Worm (Caenorhabditis elegans) whole organism, late embryonic: Measurements from ENCODE around the gene M02D8.3.
"Not testable (repeated sequence)": the region's sequence is repeated elsewhere in the genome, so short reads cannot be mapped to it uniquely, and the experiment has no call there.

Source experiments
- C08G9.2 ChIP-seq: sonication (generic microtip); optimal IDR thresholded peaks from 2 replicates; lab custom pipeline; 2016; ENCODE audit warnings: mild to moderate bottlenecking, missing genetic modification characterization, moderate library complexity, missing compliant biosample characterization
- C38D4.7 ChIP-seq: fragments of 200-800 bp; sonication (Bioruptor generic); optimal IDR thresholded peaks from 2 replicates; lab custom pipeline; 2018; ENCODE audit warnings: mild to moderate bottlenecking, missing genetic modification characterization, moderate library complexity, missing compliant biosample characterization
- K09A11.1 ChIP-seq: sonication (generic microtip); optimal IDR thresholded peaks from 2 replicates; lab custom pipeline; 2017; ENCODE audit warnings: antibody characterized with exemption, mild to moderate bottlenecking, missing genetic modification characterization, missing compliant biosample characterization; ENCODE audit not compliant: insufficient read depth
- ahr-1 ChIP-seq: sonication (generic microtip); optimal IDR thresholded peaks from 2 replicates; lab custom pipeline; 2016; ENCODE audit warnings: missing genetic modification characterization, missing compliant biosample characterization
- ceh-14 ChIP-seq: sonication (generic microtip); optimal IDR thresholded peaks from 2 replicates; lab custom pipeline; 2016; ENCODE audit warnings: missing genotype, missing genetic modification characterization, missing compliant biosample characterization
- ceh-18 ChIP-seq: sonication (generic microtip); optimal IDR thresholded peaks from 2 replicates; lab custom pipeline; 2016; ENCODE audit warnings: missing genetic modification characterization, missing compliant biosample characterization
- ceh-24 ChIP-seq: sonication (generic microtip); optimal IDR thresholded peaks from 2 replicates; lab custom pipeline; 2016; ENCODE audit warnings: mild to moderate bottlenecking, missing genetic modification characterization, missing compliant biosample characterization
- ceh-30 ChIP-seq: fragments of 150-350 bp; optimal IDR thresholded peaks from 2 replicates; lab custom pipeline; 2014; ENCODE audit warnings: missing biosample characterization, missing genetic modification characterization
- ceh-34 ChIP-seq: sonication (generic microtip); optimal IDR thresholded peaks from 2 replicates; lab custom pipeline; 2016; ENCODE audit warnings: mild to moderate bottlenecking, missing genetic modification characterization, missing compliant biosample characterization
- ceh-48 ChIP-seq: sonication (generic microtip); optimal IDR thresholded peaks from 2 replicates; lab custom pipeline; 2016; ENCODE audit warnings: missing genetic modification characterization, inconsistent platforms, missing compliant biosample characterization
- ceh-9 ChIP-seq: sonication (generic microtip); optimal IDR thresholded peaks from 2 replicates; lab custom pipeline; 2016; ENCODE audit warnings: mild to moderate bottlenecking, missing genetic modification characterization, inconsistent platforms, missing compliant biosample characterization
- che-1 ChIP-seq: sonication (generic microtip); optimal IDR thresholded peaks from 2 replicates; lab custom pipeline; 2016; ENCODE audit warnings: mild to moderate bottlenecking, missing genetic modification characterization, missing compliant biosample characterization
- dmd-4 ChIP-seq: sonication (generic microtip); optimal IDR thresholded peaks from 2 replicates; lab custom pipeline; 2016; ENCODE audit warnings: borderline replicate concordance, missing genetic modification characterization, missing compliant biosample characterization
- elt-2 ChIP-seq: sonication (generic microtip); optimal IDR thresholded peaks from 2 replicates; lab custom pipeline; 2016; ENCODE audit warnings: missing genetic modification reagents, missing genetic modification characterization, missing compliant biosample characterization
- elt-4 ChIP-seq: sonication (generic microtip); optimal IDR thresholded peaks from 2 replicates; lab custom pipeline; 2016; ENCODE audit warnings: missing genetic modification characterization, missing compliant biosample characterization
- ets-4 ChIP-seq: sonication (generic microtip); optimal IDR thresholded peaks from 2 replicates; lab custom pipeline; 2016; ENCODE audit warnings: missing genetic modification characterization, missing compliant biosample characterization
- eyg-1 ChIP-seq: sonication (generic microtip); optimal IDR thresholded peaks from 2 replicates; lab custom pipeline; 2016; ENCODE audit warnings: missing genotype, missing genetic modification characterization, missing compliant biosample characterization
- fax-1 ChIP-seq: sonication (generic microtip); optimal IDR thresholded peaks from 2 replicates; lab custom pipeline; 2016; ENCODE audit warnings: missing genotype, missing genetic modification characterization, missing compliant biosample characterization
- fkh-10 ChIP-seq: fragments of 150-350 bp; optimal IDR thresholded peaks from 2 replicates; lab custom pipeline; 2014; ENCODE audit warnings: missing biosample characterization, missing genetic modification reagents, missing genetic modification characterization
- gmeb-2 ChIP-seq: sonication (generic microtip); optimal IDR thresholded peaks from 2 replicates; lab custom pipeline; 2016; ENCODE audit warnings: missing genetic modification characterization, inconsistent platforms, missing compliant biosample characterization
- hlh-13 ChIP-seq: fragments of 200-800 bp; sonication (Bioruptor generic); optimal IDR thresholded peaks from 2 replicates; lab custom pipeline; 2018; ENCODE audit warnings: mild to moderate bottlenecking, missing genetic modification characterization, missing compliant biosample characterization
- hlh-30 ChIP-seq: sonication (generic microtip); optimal IDR thresholded peaks from 2 replicates; lab custom pipeline; 2017; ENCODE audit warnings: antibody characterized with exemption, missing genetic modification characterization, missing compliant biosample characterization; ENCODE audit not compliant: insufficient read depth
- hlh-6 ChIP-seq: sonication (generic microtip); optimal IDR thresholded peaks from 2 replicates; lab custom pipeline; 2016; ENCODE audit warnings: missing genotype, missing genetic modification characterization, missing compliant biosample characterization
- hlh-8 ChIP-seq: sonication (generic microtip); optimal IDR thresholded peaks from 2 replicates; lab custom pipeline; 2016; ENCODE audit warnings: missing genotype, missing genetic modification characterization, missing compliant biosample characterization
- lim-6 ChIP-seq: sonication (generic microtip); optimal IDR thresholded peaks from 2 replicates; lab custom pipeline; 2016; ENCODE audit warnings: missing genetic modification characterization, missing compliant biosample characterization
- lin-11 ChIP-seq: fragments of 200-800 bp; sonication (Bioruptor generic); optimal IDR thresholded peaks from 2 replicates; lab custom pipeline; 2018; ENCODE audit warnings: mild to moderate bottlenecking, missing genetic modification characterization, missing compliant biosample characterization
- madf-2 ChIP-seq: sonication (generic microtip); optimal IDR thresholded peaks from 2 replicates; lab custom pipeline; 2017; ENCODE audit warnings: missing genetic modification characterization, missing compliant biosample characterization
- mec-3 ChIP-seq: sonication (generic microtip); optimal IDR thresholded peaks from 2 replicates; lab custom pipeline; 2016; ENCODE audit warnings: borderline replicate concordance, missing genetic modification characterization, missing compliant biosample characterization
- nfya-1 ChIP-seq: sonication (generic microtip); optimal IDR thresholded peaks from 2 replicates; lab custom pipeline; 2017; ENCODE audit warnings: missing genetic modification characterization, mild to moderate bottlenecking, missing compliant biosample characterization, antibody characterized with exemption, moderate library complexity
- nhr-11 ChIP-seq: fragments of 150-350 bp; optimal IDR thresholded peaks from 2 replicates; lab custom pipeline; 2014; ENCODE audit warnings: missing biosample characterization, missing genetic modification characterization
- npax-4 ChIP-seq: sonication (generic microtip); optimal IDR thresholded peaks from 2 replicates; lab custom pipeline; 2016; ENCODE audit warnings: missing genetic modification characterization, missing compliant biosample characterization
- odd-2 ChIP-seq: sonication (generic microtip); optimal IDR thresholded peaks from 2 replicates; lab custom pipeline; 2017; ENCODE audit warnings: antibody characterized with exemption, mild to moderate bottlenecking, missing genetic modification characterization, missing compliant biosample characterization
- pat-9 ChIP-seq: fragments of 200-800 bp; sonication (Bioruptor generic); optimal IDR thresholded peaks from 2 replicates; lab custom pipeline; 2018; ENCODE audit warnings: mild to moderate bottlenecking, missing genetic modification characterization, moderate library complexity, missing compliant biosample characterization
- pax-1 ChIP-seq: fragments of 150-350 bp; optimal IDR thresholded peaks from 2 replicates; lab custom pipeline; 2014; ENCODE audit warnings: missing biosample characterization, missing genetic modification characterization
- pha-2 ChIP-seq: sonication (generic microtip); optimal IDR thresholded peaks from 2 replicates; lab custom pipeline; 2017; ENCODE audit warnings: mild to moderate bottlenecking, missing genetic modification characterization, missing compliant biosample characterization
- pqm-1 ChIP-seq: sonication (generic microtip); optimal IDR thresholded peaks from 2 replicates; lab custom pipeline; 2016; ENCODE audit warnings: missing genetic modification characterization, missing compliant biosample characterization
- pros-1 ChIP-seq: fragments of 150-350 bp; optimal IDR thresholded peaks from 2 replicates; lab custom pipeline; 2014; ENCODE audit warnings: missing biosample characterization, missing genetic modification reagents, missing genetic modification characterization
- ref-2 ChIP-seq: sonication (generic microtip); optimal IDR thresholded peaks from 2 replicates; lab custom pipeline; 2016; ENCODE audit warnings: missing genetic modification characterization, missing compliant biosample characterization
- rnt-1 ChIP-seq: sonication (generic microtip); optimal IDR thresholded peaks from 2 replicates; lab custom pipeline; 2016; ENCODE audit warnings: missing genetic modification characterization, missing compliant biosample characterization
- sdc-2 ChIP-seq: sonication (generic microtip); optimal IDR thresholded peaks from 2 replicates; lab custom pipeline; 2016; ENCODE audit warnings: missing genotype, missing genetic modification characterization, missing compliant biosample characterization
- syd-9 ChIP-seq: sonication (generic microtip); optimal IDR thresholded peaks from 2 replicates; lab custom pipeline; 2016; ENCODE audit warnings: mild to moderate bottlenecking, missing genetic modification characterization, moderate library complexity, missing compliant biosample characterization
- tbx-2 ChIP-seq: sonication (generic microtip); optimal IDR thresholded peaks from 2 replicates; lab custom pipeline; 2016; ENCODE audit warnings: missing genetic modification characterization, missing compliant biosample characterization
- tbx-7 ChIP-seq: sonication (generic microtip); optimal IDR thresholded peaks from 2 replicates; lab custom pipeline; 2016; ENCODE audit warnings: missing genotype, missing genetic modification characterization, missing compliant biosample characterization
- ttx-3 ChIP-seq: sonication (generic microtip); optimal IDR thresholded peaks from 2 replicates; lab custom pipeline; 2016; ENCODE audit warnings: missing genetic modification reagents, missing genetic modification characterization, missing compliant biosample characterization
- unc-3 ChIP-seq, 2 experiments: fragments of 200-800 bp in 1 of 2; sonication (Bioruptor generic) in 1 of 2; sonication (generic microtip) in 1 of 2; conservative IDR thresholded peaks in 1 of 2; optimal IDR thresholded peaks in 1 of 2; 2 replicates each; pipeline versions ENCODE4 v1.3.6 to Lab custom; 2016 to 2022; ENCODE audit warnings: missing compliant biosample characterization in 2 of 2, missing genetic modification characterization in 2 of 2, missing genetic modification reagents in 1 of 2
- unc-55 ChIP-seq: sonication (generic microtip); optimal IDR thresholded peaks from 2 replicates; lab custom pipeline; 2017; ENCODE audit warnings: missing biosample characterization, missing genetic modification reagents, missing genetic modification characterization
- zip-5 ChIP-seq: sonication (generic microtip); optimal IDR thresholded peaks from 2 replicates; lab custom pipeline; 2016; ENCODE audit warnings: missing genetic modification characterization, missing compliant biosample characterization

M02D8.3 gene

ce11 chrX:8731822-8732221 lies 5.0 kb downstream of the M02D8.3 start, which contains the start of gene M02D8.6:
TSS of gene M02D8.6 (minus strand) at chrX:8731922.
- TF ChIP-seq odd-2, syd-9, tbx-2 (tag; lab: Kevin White, UChicago): not testable (repeated sequence)

- TF ChIP-seq ceh-18 (tag; lab: Kevin White, UChicago) (peak; percentile 13), ceh-9 (tag; lab: Kevin White, UChicago) (no peak)
- TF ChIP-seq, all 69 proteins: peak for 1
Observed at ce11 chrX:8727306-8727705, 9.5 kb downstream of the M02D8.3 start, which contains the start of gene EGAP4.1. TSS of gene EGAP4.1 (minus strand) at chrX:8727406.

- TF ChIP-seq elt-2 (no peak), ref-2 (tag; lab: Kevin White, UChicago) (no peak), dmd-4 (tag; lab: Kevin White, UChicago) (no peak), pros-1 (tag; lab: Kevin White, UChicago) (no peak), pax-1 (tag; lab: Kevin White, UChicago) (no peak), npax-4 (tag; lab: Kevin White, UChicago) (no peak), ceh-14 (tag; lab: Kevin White, UChicago) (no peak), odd-2 (tag; lab: Kevin White, UChicago) (no peak), lim-6 (tag; lab: Kevin White, UChicago) (no peak), C38D4.7 (no peak), ceh-9 (tag; lab: Kevin White, UChicago) (no peak), hlh-13 (GFP tag; lab: Kevin White, UChicago) (no peak), pat-9 (tag; lab: Kevin White, UChicago) (peak; percentile 40), ttx-3 (tag; lab: Kevin White, UChicago) (no peak), hlh-30 (tag; lab: Kevin White, UChicago) (no peak), unc-3 (GFP tag; conservative IDR thresholded peaks at IDR 0.05; lab: Robert Waterston, UW) (no peak), unc-3 (tag; optimal IDR thresholded peaks at IDR 0.05; lab: Kevin White, UChicago) (no peak), che-1 (no peak), elt-4 (tag; lab: Kevin White, UChicago) (no peak), pqm-1 (tag; lab: Kevin White, UChicago) (no peak), ceh-34 (peak; percentile 32), hlh-8 (tag; lab: Kevin White, UChicago) (peak; percentile 17), pha-2 (tag; lab: Kevin White, UChicago) (no peak), ahr-1 (no peak), C08G9.2 (no peak), nfya-1 (tag; lab: Kevin White, UChicago) (peak; percentile 25), tbx-2 (tag; lab: Kevin White, UChicago) (peak; percentile 43), nhr-11 (no peak), K09A11.1 (tag; lab: Kevin White, UChicago) (no peak), eyg-1 (tag; lab: Kevin White, UChicago) (no peak), ceh-30 (tag; lab: Kevin White, UChicago) (no peak), ceh-24 (no peak), mec-3 (no peak), fkh-10 (GFP tag; lab: Kevin White, UChicago) (no peak), tbx-7 (tag; lab: Kevin White, UChicago) (no peak), ceh-48 (tag; lab: Kevin White, UChicago) (no peak), madf-2 (no peak), ceh-18 (tag; lab: Kevin White, UChicago) (peak; percentile 97), hlh-6 (tag; lab: Kevin White, UChicago) (no peak), ets-4 (tag; lab: Kevin White, UChicago) (no peak), zip-5 (tag; lab: Kevin White, UChicago) (no peak), unc-55 (GFP tag; lab: Kevin White, UChicago) (no peak), fax-1 (tag; lab: Kevin White, UChicago) (no peak), gmeb-2 (no peak), sdc-2 (tag; lab: Kevin White, UChicago) (no peak), rnt-1 (peak; percentile 90), syd-9 (tag; lab: Kevin White, UChicago) (peak; percentile 2), lin-11 (no peak)
Observed at ce11 chrX:8723840-8724239, 13.0 kb downstream of the M02D8.3 start.
